Worm (Caenorhabditis elegans): ENCODE measurements around the gene C09B8.4.

ce11 chrX:5985720-5986119 is 34.0 kb downstream of the C09B8.4 start:
- TF ChIP-seq nhr-84 (tag; optimal IDR thresholded peaks at IDR 0.05) = no peak
- no peak for TF ChIP-seq ceh-8 (GFP tag; optimal IDR thresholded peaks at IDR 0.05)
- no peak for TF ChIP-seq unc-62 (GFP tag; optimal IDR thresholded peaks at IDR 0.05)
- no peak for TF ChIP-seq skn-1 (tag; optimal IDR thresholded peaks at IDR 0.05)
